Worm (Caenorhabditis elegans) whole organism, L2 larva: ENCODE results near the gene srtx-1.

Experiments
- C34F6.9 ChIP-seq: fragments of 150-350 bp; optimal IDR thresholded peaks from 2 replicates; lab custom pipeline; 2014; ENCODE audit warnings: missing biosample characterization, missing genetic modification characterization
- F13H6.1 ChIP-seq: sonication (generic microtip); optimal IDR thresholded peaks from 2 replicates; lab custom pipeline; 2016; ENCODE audit warnings: missing genetic modification characterization, missing compliant biosample characterization
- Y55F3AM.14 ChIP-seq: fragments of 200-800 bp; sonication (Bioruptor generic); optimal IDR thresholded peaks from 2 replicates; lab custom pipeline; 2018; ENCODE audit warnings: mild to moderate bottlenecking, missing genetic modification characterization, missing compliant biosample characterization
- alr-1 ChIP-seq: fragments of 150-350 bp; optimal IDR thresholded peaks from 2 replicates; lab custom pipeline; 2014; ENCODE audit warnings: missing biosample characterization, missing genetic modification characterization
- ama-1 ChIP-seq: fragments of 150-350 bp; optimal IDR thresholded peaks from 2 replicates; lab custom pipeline; 2018; ENCODE audit warnings: inconsistent platforms
- ceh-82 ChIP-seq: fragments of 150-350 bp; optimal IDR thresholded peaks from 2 replicates; lab custom pipeline; 2014; ENCODE audit warnings: missing biosample characterization, missing genetic modification characterization
- crh-2 ChIP-seq: sonication (generic microtip); optimal IDR thresholded peaks from 2 replicates; lab custom pipeline; 2017; ENCODE audit warnings: missing biosample characterization, missing genetic modification characterization
- egl-27 ChIP-seq: sonication (generic microtip); optimal IDR thresholded peaks from 3 replicates; lab custom pipeline; 2017; ENCODE audit warnings: missing biosample characterization, missing genetic modification reagents, missing genetic modification characterization
- elt-3 ChIP-seq: sonication (generic microtip); optimal IDR thresholded peaks from 2 replicates; lab custom pipeline; 2017; ENCODE audit warnings: missing biosample characterization, missing genetic modification characterization
- fos-1 ChIP-seq: fragments of 150-350 bp; optimal IDR thresholded peaks from 2 replicates; lab custom pipeline; 2014; ENCODE audit warnings: missing biosample characterization, missing genetic modification characterization
- gmeb-1 ChIP-seq: fragments of 150-350 bp; optimal IDR thresholded peaks from 2 replicates; lab custom pipeline; 2014; ENCODE audit warnings: missing biosample characterization, missing genetic modification characterization
- lin-11 ChIP-seq: fragments of 150-350 bp; sonication (generic microtip); optimal IDR thresholded peaks from 2 replicates; lab custom pipeline; 2014; ENCODE audit warnings: missing biosample characterization, missing genetic modification characterization, inconsistent platforms, mixed read lengths
- lin-13 ChIP-seq: fragments of 150-350 bp; optimal IDR thresholded peaks from 2 replicates; lab custom pipeline; 2014; ENCODE audit warnings: missing biosample characterization, missing genetic modification reagents, missing genetic modification characterization
- lin-39 ChIP-seq: fragments of 150-350 bp; optimal IDR thresholded peaks from 2 replicates; lab custom pipeline; 2014; ENCODE audit warnings: missing biosample characterization, missing genetic modification reagents, missing genetic modification characterization
- lsy-2 ChIP-seq, 2 experiments: fragments of 150-350 bp in 1 of 2; sonication (generic microtip) in 1 of 2; optimal IDR thresholded peaks; 2 replicates each; lab custom pipeline; 2014 to 2017; ENCODE audit warnings: missing biosample characterization in 2 of 2, missing genetic modification characterization in 2 of 2
- mbf-1 ChIP-seq: sonication (generic microtip); optimal IDR thresholded peaks from 2 replicates; lab custom pipeline; 2017; ENCODE audit warnings: missing biosample characterization, missing genetic modification characterization
- mdl-1 ChIP-seq, 2 experiments: fragments of 150-350 bp in 1 of 2; sonication (generic microtip) in 1 of 2; optimal IDR thresholded peaks; 2 replicates each; lab custom pipeline; 2017; ENCODE audit warnings: missing biosample characterization in 2 of 2, missing genetic modification characterization in 2 of 2
- nhr-10 ChIP-seq: sonication (generic microtip); optimal IDR thresholded peaks from 2 replicates; lab custom pipeline; 2017; ENCODE audit warnings: missing biosample characterization, missing genetic modification characterization
- nhr-11 ChIP-seq: fragments of 150-350 bp; optimal IDR thresholded peaks from 2 replicates; lab custom pipeline; 2014; ENCODE audit warnings: missing biosample characterization, missing genetic modification characterization
- nhr-12 ChIP-seq: fragments of 150-350 bp; optimal IDR thresholded peaks from 2 replicates; lab custom pipeline; 2014; ENCODE audit warnings: missing biosample characterization, missing genetic modification characterization
- nhr-129 ChIP-seq: fragments of 150-350 bp; optimal IDR thresholded peaks from 2 replicates; lab custom pipeline; 2014; ENCODE audit warnings: missing biosample characterization, missing genetic modification characterization
- nhr-23 ChIP-seq: fragments of 150-350 bp; optimal IDR thresholded peaks from 2 replicates; lab custom pipeline; 2014; ENCODE audit warnings: missing biosample characterization, missing genetic modification reagents, missing genetic modification characterization
- nhr-237 ChIP-seq: fragments of 150-350 bp; optimal IDR thresholded peaks from 2 replicates; lab custom pipeline; 2014; ENCODE audit warnings: missing biosample characterization, missing genetic modification characterization
- nhr-25 ChIP-seq: fragments of 150-350 bp; sonication (generic microtip); optimal IDR thresholded peaks from 3 replicates; lab custom pipeline; 2014; ENCODE audit warnings: missing biosample characterization, missing genetic modification characterization
- nhr-6 ChIP-seq: fragments of 150-350 bp; optimal IDR thresholded peaks from 2 replicates; lab custom pipeline; 2014; ENCODE audit warnings: missing biosample characterization, missing genetic modification characterization
- peb-1 ChIP-seq: fragments of 150-350 bp; optimal IDR thresholded peaks from 2 replicates; lab custom pipeline; 2014; ENCODE audit warnings: missing biosample characterization, missing genetic modification characterization
- sem-4 ChIP-seq: fragments of 150-350 bp; optimal IDR thresholded peaks from 2 replicates; lab custom pipeline; 2014; ENCODE audit warnings: missing biosample characterization, missing genetic modification reagents, missing genetic modification characterization
- skn-1 ChIP-seq: sonication (generic microtip); optimal IDR thresholded peaks from 2 replicates; lab custom pipeline; 2017; ENCODE audit warnings: missing biosample characterization, missing genetic modification characterization
- sma-3 ChIP-seq: sonication (generic microtip); optimal IDR thresholded peaks from 2 replicates; lab custom pipeline; 2016; ENCODE audit warnings: missing genetic modification reagents, missing genetic modification characterization, missing compliant biosample characterization
- sma-9 ChIP-seq, 2 experiments: fragments of 150-350 bp in 1 of 2; sonication (generic microtip) in 1 of 2; optimal IDR thresholded peaks; 2 replicates each; lab custom pipeline; 2014 to 2016; ENCODE audit warnings: missing genetic modification characterization in 2 of 2, mild to moderate bottlenecking in 1 of 2, missing biosample characterization in 1 of 2, missing compliant biosample characterization in 1 of 2, missing genetic modification reagents in 1 of 2, moderate library complexity in 1 of 2
- snpc-4 ChIP-seq: fragments of 150-350 bp; optimal IDR thresholded peaks from 2 replicates; lab custom pipeline; 2014; ENCODE audit warnings: missing biosample characterization, missing genetic modification characterization
- unc-39 ChIP-seq: fragments of 150-350 bp; optimal IDR thresholded peaks from 2 replicates; lab custom pipeline; 2014; ENCODE audit warnings: missing biosample characterization, missing genetic modification characterization
- unc-55 ChIP-seq: fragments of 150-350 bp; sonication (generic microtip); optimal IDR thresholded peaks from 3 replicates; lab custom pipeline; 2014; ENCODE audit warnings: missing biosample characterization, missing genetic modification reagents, missing genetic modification characterization
- unc-62 ChIP-seq: fragments of 150-350 bp; optimal IDR thresholded peaks from 2 replicates; lab custom pipeline; 2014; ENCODE audit warnings: missing biosample characterization, missing genetic modification reagents, missing genetic modification characterization
- zag-1 ChIP-seq: fragments of 150-350 bp; optimal IDR thresholded peaks from 2 replicates; lab custom pipeline; 2014; ENCODE audit warnings: missing biosample characterization, missing genetic modification characterization
- ztf-4 ChIP-seq: fragments of 150-350 bp; optimal IDR thresholded peaks from 2 replicates; lab custom pipeline; 2014; ENCODE audit warnings: missing biosample characterization, missing genetic modification characterization

srtx-1 gene

DNA sequence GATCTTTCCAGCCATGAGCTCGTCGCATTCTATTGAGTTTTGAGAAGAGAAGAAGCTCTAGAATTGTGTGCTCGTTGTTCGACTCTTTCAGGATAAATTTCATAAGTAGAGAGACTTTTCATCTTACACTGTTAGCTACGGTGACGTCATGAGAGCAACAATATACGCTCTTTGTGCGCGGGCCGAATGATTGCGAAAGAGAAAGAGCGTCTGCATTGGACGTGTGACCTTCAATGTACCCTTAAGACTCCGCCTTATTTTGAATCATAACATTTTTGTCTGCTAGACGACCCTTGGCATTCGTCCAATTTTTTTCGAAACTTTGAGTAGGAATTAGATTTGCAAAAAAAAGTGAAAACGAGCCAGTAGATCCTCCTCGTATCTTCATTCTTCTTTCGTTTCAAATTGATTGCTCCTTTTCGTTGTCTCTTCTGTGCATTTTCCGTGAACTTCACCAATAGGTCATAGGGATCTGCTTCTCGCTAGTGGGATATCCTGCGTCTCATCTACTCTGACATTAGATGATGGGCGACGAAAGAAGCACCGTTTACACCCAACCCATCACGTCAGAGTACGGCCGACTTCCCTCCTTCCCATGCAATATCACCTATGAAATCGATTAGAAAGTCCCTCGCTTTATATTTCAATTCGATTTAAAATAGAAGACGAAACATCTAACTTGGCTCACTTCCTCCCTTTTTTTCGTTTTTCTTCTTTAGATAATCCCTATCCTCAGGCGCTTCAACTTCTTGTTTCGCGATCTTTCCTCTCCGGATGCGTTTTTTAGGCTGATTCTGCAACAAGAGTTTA lies 29.3 kb upstream of the srtx-1 start:
- TF ChIP-seq nhr-25 (tag; lab: Kevin White, UChicago) (no peak), ztf-4 (no peak), sma-9 (GFP tag; optimal IDR thresholded peaks at IDR 0.05; lab: Kevin White, UChicago) (peak; percentile 89), sma-9 (tag; optimal IDR thresholded peaks at IDR 0.05; lab: Kevin White, UChicago) (no peak), mbf-1 (tag; lab: Kevin White, UChicago) (no peak), lin-13 (GFP tag; lab: Kevin White, UChicago) (peak; percentile 27), nhr-23 (tag; lab: Kevin White, UChicago) (no peak), nhr-129 (tag; lab: Kevin White, UChicago) (peak; percentile 83), lsy-2 (tag; optimal IDR thresholded peaks at IDR 0.05; lab: Kevin White, UChicago) (peak in 1 of 2 experiments; percentile 50), Y55F3AM.14 (no peak), snpc-4 (tag; lab: Kevin White, UChicago) (no peak), nhr-11 (tag; lab: Kevin White, UChicago) (no peak), ceh-82 (tag; lab: Kevin White, UChicago) (no peak), ama-1 (lab: Kevin White, UChicago) (no peak), elt-3 (no peak), nhr-12 (tag; lab: Kevin White, UChicago) (no peak), fos-1 (tag; lab: Kevin White, UChicago) (peak; percentile 10), lin-39 (no peak), nhr-6 (tag; lab: Kevin White, UChicago) (peak; percentile 40), C34F6.9 (tag; lab: Kevin White, UChicago) (peak; percentile 63), unc-62 (GFP tag; lab: Kevin White, UChicago) (no peak), zag-1 (tag; lab: Kevin White, UChicago) (peak; percentile 33), F13H6.1 (tag; lab: Kevin White, UChicago) (peak; percentile 48), peb-1 (no peak), egl-27 (tag; lab: Kevin White, UChicago) (peak; percentile 17), nhr-237 (no peak), alr-1 (tag; lab: Kevin White, UChicago) (no peak), unc-55 (GFP tag; lab: Kevin White, UChicago) (peak; percentile 61), lin-11 (peak; percentile 25), mdl-1 (tag; optimal IDR thresholded peaks at IDR 0.05; lab: Kevin White, UChicago) (peak in 1 of 2 experiments; percentile 9), crh-2 (tag; lab: Kevin White, UChicago) (peak; percentile 51), unc-39 (no peak), nhr-10 (tag; lab: Kevin White, UChicago) (no peak)

DNA sequence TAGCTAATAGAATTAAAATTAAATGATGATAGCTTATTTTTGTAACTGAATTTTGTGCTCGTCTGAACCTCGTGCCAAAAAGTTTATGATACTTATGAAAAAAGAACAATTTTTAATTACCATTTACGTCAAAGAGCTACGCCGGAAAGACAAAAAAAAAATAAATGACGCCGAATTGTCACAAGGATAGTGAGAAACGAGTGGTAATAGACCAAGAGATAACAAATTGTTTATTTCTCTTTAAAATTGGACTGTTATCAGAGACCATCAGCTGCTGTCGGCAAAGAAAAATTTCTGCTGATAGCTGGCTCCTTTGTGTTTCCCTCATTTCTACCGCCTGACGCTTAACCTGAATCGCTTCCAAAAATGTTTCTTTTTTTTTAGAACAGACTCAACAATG lies 27.3 kb upstream of the srtx-1 start, which contains the start of gene pitr-1:
TSS of gene pitr-1 (plus strand) at position 386 of the 400 bp plus-strand sequence.
- no peak for TF ChIP-seq nhr-25 (tag; lab: Kevin White, UChicago)
- peak; percentile 73 for TF ChIP-seq sma-9 (GFP tag; optimal IDR thresholded peaks at IDR 0.05; lab: Kevin White, UChicago)
- TF ChIP-seq sma-9 (tag; optimal IDR thresholded peaks at IDR 0.05; lab: Kevin White, UChicago): no peak
- TF ChIP-seq fos-1 (tag; lab: Kevin White, UChicago): peak; percentile 43
- TF ChIP-seq sem-4 (tag; lab: Kevin White, UChicago): no peak
- peak; percentile 18 for TF ChIP-seq crh-2 (tag; lab: Kevin White, UChicago)
- TF ChIP-seq lsy-2 (tag; optimal IDR thresholded peaks at IDR 0.05; lab: Kevin White, UChicago): peak in 1 of 2 experiments; percentile 6
- TF ChIP-seq skn-1 (tag; lab: Kevin White, UChicago): no peak
- TF ChIP-seq lin-11: no peak
- no peak for TF ChIP-seq nhr-23 (tag; lab: Kevin White, UChicago)
- peak; percentile 25 for TF ChIP-seq nhr-129 (tag; lab: Kevin White, UChicago)
- TF ChIP-seq F13H6.1 (tag; lab: Kevin White, UChicago): no peak
- TF ChIP-seq gmeb-1 (tag; lab: Kevin White, UChicago): no peak
- no peak for TF ChIP-seq nhr-10 (tag; lab: Kevin White, UChicago)

DNA sequence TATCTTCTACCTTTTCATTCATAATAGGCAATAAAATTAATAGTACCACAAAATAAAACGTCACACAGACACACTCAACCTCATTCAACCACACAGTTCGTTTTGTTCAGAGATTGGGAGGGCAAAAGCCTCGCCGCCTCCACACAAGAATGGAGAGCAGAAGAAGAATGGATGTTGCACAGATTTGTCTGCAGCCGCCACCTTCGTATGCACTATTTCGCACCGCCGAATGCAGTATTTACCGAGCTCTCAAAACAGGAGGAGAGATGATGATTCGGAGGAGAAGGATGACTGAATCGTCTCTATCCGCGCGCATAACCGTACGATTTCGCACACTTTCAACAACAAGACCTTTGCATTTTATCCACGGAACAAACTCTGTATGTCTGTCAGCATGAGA lies 23.5 kb upstream of the srtx-1 start:
- TF ChIP-seq nhr-129 (tag; lab: Kevin White, UChicago) (peak; percentile 41), Y55F3AM.14 (peak; percentile 14), gmeb-1 (tag; lab: Kevin White, UChicago) (no peak), mbf-1 (tag; lab: Kevin White, UChicago) (no peak), ama-1 (lab: Kevin White, UChicago) (peak; percentile 3), ztf-4 (no peak), sma-3 (GFP tag; lab: Kevin White, UChicago) (no peak)
- TF ChIP-seq, all 48 proteins: peak for 3
